Fruit fly (Drosophila melanogaster): Measurements from ENCODE around the gene pn.

pn gene

dm6 chrX:2145114-2145513 lies 35.9 kb upstream of the pn start, which contains the start of gene Pgd:
Gene Pgd (plus strand): TSS chrX:2145136.
- TF ChIP-seq Atf6 (GFP tag; IDR thresholded peaks at IDR 0.05) = no peak
- no peak for TF ChIP-seq CG8290 (GFP tag; optimal IDR thresholded peaks at IDR 0.05)
- TF ChIP-seq CG8290 (tag; optimal IDR thresholded peaks at IDR 0.05) = peak in 1 of 2 experiments; percentile 24
- TF ChIP-seq CG7745 (tag; optimal IDR thresholded peaks at IDR 0.05) = no peak
- TF ChIP-seq CG4424 (GFP tag; optimal IDR thresholded peaks at IDR 0.05) = no peak
- TF ChIP-seq CG16815 (GFP tag; optimal IDR thresholded peaks at IDR 0.05) = no peak
- TF ChIP-seq Antp (GFP tag; optimal IDR thresholded peaks at IDR 0.05) = no peak
- no peak for TF ChIP-seq Rx (GFP tag; IDR thresholded peaks at IDR 0.05)
- peak; percentile 64 for TF ChIP-seq hbn (GFP tag; IDR thresholded peaks at IDR 0.05; ENCODE audit: partially characterized antibody)
- no peak for TF ChIP-seq H15 (GFP tag; IDR thresholded peaks at IDR 0.05)
- TF ChIP-seq trem (tag; optimal IDR thresholded peaks at IDR 0.05) = no peak
- no peak for TF ChIP-seq Mes4 (GFP tag; optimal IDR thresholded peaks at IDR 0.05)
- peak; percentile 34; the same call in 1 of the 2 replicates for TF ChIP-seq inv (GFP tag; IDR thresholded peaks at IDR 0.05; ENCODE audit: partially characterized antibody)
- TF ChIP-seq pita (GFP tag; optimal IDR thresholded peaks at IDR 0.05) = no peak
- TF ChIP-seq CG8924 (tag; optimal IDR thresholded peaks at IDR 0.05) = no peak
- TF ChIP-seq cato (GFP tag; optimal IDR thresholded peaks at IDR 0.05; ENCODE audit: borderline replicate concordance) = no peak
- peak; percentile 58 for TF ChIP-seq nom (GFP tag; optimal IDR thresholded peaks at IDR 0.05)
- peak; percentile 39; the same call in 1 of the 3 replicates for TF ChIP-seq knrl (GFP tag; IDR thresholded peaks at IDR 0.05; ENCODE audit: partially characterized antibody)
- peak; percentile 39 for TF ChIP-seq CG15514 (GFP tag; optimal IDR thresholded peaks at IDR 0.05)
- TF ChIP-seq CG17361 (GFP tag; IDR thresholded peaks at IDR 0.05) = no peak
- peak; percentile 56 for TF ChIP-seq pzg (GFP tag; optimal IDR thresholded peaks at IDR 0.05)
- no peak for TF ChIP-seq Xrp1 (GFP tag; IDR thresholded peaks at IDR 0.05)
- no peak for TF ChIP-seq danr (GFP tag; IDR thresholded peaks at IDR 0.05)
- peak; percentile 60; the same call in 2 of the 3 replicates for TF ChIP-seq CG6791 (GFP tag; IDR thresholded peaks at IDR 0.05; ENCODE audit: partially characterized antibody)
- no peak for TF ChIP-seq her (GFP tag; optimal IDR thresholded peaks at IDR 0.05)
- TF ChIP-seq H2.0 (GFP tag; IDR thresholded peaks at IDR 0.05) = no peak
- TF ChIP-seq CG17568 (GFP tag; optimal IDR thresholded peaks at IDR 0.05) = no peak
- TF ChIP-seq Dp (GFP tag; optimal IDR thresholded peaks at IDR 0.05) = peak; percentile 75
- TF ChIP-seq CG32532 (GFP tag; IDR thresholded peaks at IDR 0.05) = no peak
- no peak for TF ChIP-seq Hr39 (optimal IDR thresholded peaks at IDR 0.05)
- TF ChIP-seq CG11504 (tag; optimal IDR thresholded peaks at IDR 0.05) = no peak
- no peak for TF ChIP-seq z (GFP tag; IDR thresholded peaks at IDR 0.05)
- no peak for TF ChIP-seq Hr3 (GFP tag; optimal IDR thresholded peaks at IDR 0.05)
- no peak for TF ChIP-seq CG31441 (GFP tag; IDR thresholded peaks at IDR 0.05)
- no peak for TF ChIP-seq Fer2 (tag; optimal IDR thresholded peaks at IDR 0.05)
- peak; percentile 57; the same call in 2 of the 4 replicates for TF ChIP-seq Dll (GFP tag; IDR thresholded peaks at IDR 0.05; ENCODE audit: partially characterized antibody)
- no peak for TF ChIP-seq ase (GFP tag; IDR thresholded peaks at IDR 0.05)
- no peak for TF ChIP-seq Six4 (GFP tag; optimal IDR thresholded peaks at IDR 0.05)
- peak; percentile 12 for TF ChIP-seq MESR4 (GFP tag; optimal IDR thresholded peaks at IDR 0.05)
- TF ChIP-seq cg (GFP tag; optimal IDR thresholded peaks at IDR 0.05) = no peak
- peak; percentile 43; the same call in 1 of the 3 replicates for TF ChIP-seq vnd (GFP tag; IDR thresholded peaks at IDR 0.05; ENCODE audit: partially characterized antibody)
- no peak for TF ChIP-seq Hsf (GFP tag; optimal IDR thresholded peaks at IDR 0.05)
- peak; percentile 3 for TF ChIP-seq mirr (GFP tag; optimal IDR thresholded peaks at IDR 0.05)
- no peak for TF ChIP-seq CG1529 (GFP tag; optimal IDR thresholded peaks at IDR 0.05)
- no peak for TF ChIP-seq bsh (GFP tag; optimal IDR thresholded peaks at IDR 0.05)
- peak; percentile 15 for TF ChIP-seq Jarid2 (GFP tag; optimal IDR thresholded peaks at IDR 0.05)
- no peak for TF ChIP-seq maf-S (GFP tag; optimal IDR thresholded peaks at IDR 0.05)
- TF ChIP-seq seq (GFP tag; IDR thresholded peaks at IDR 0.05) = no peak
- TF ChIP-seq zen2 (GFP tag; IDR thresholded peaks at IDR 0.05; ENCODE audit: partially characterized antibody) = peak; percentile 37; the same call in 1 of the 3 replicates
- no peak for TF ChIP-seq salm (tag; optimal IDR thresholded peaks at IDR 0.05)
- no peak for TF ChIP-seq sug (tag; optimal IDR thresholded peaks at IDR 0.05)
